Worm (Caenorhabditis elegans): ENCODE data around the gene K05B2.2.

DNA sequence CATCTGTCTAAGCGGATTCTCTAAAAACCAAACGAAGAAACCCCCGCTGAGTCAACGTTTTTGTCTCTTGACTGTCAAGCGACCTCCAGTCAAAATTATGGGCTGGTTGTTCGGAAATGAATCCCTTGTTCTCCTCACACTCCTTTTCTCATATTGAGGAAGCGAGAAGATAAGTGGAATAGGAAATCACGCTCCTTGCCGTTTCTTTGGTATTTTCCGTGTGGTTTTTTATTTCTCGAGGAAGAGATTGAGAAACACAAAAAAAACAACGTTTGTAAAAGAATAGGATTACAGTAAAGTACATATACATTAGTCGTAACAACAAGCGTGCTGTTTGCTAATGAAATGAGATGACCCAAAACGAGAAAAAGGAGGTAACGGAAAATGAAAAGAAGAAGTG, 29.0 kb upstream of the K05B2.2 start, which contains the start of gene tsp-14:
- TF ChIP-seq ztf-11 (tag; optimal IDR thresholded peaks at IDR 0.05) (no peak), bed-3 (GFP tag; optimal IDR thresholded peaks at IDR 0.05) (no peak), nhr-12 (tag; optimal IDR thresholded peaks at IDR 0.05) (no peak), nhr-28 (tag; optimal IDR thresholded peaks at IDR 0.05) (no peak), ham-2 (GFP tag; optimal IDR thresholded peaks at IDR 0.05) (no peak), mab-5 (tag; optimal IDR thresholded peaks at IDR 0.05) (no peak), unc-39 (tag; optimal IDR thresholded peaks at IDR 0.05) (no peak), snpc-4 (tag; optimal IDR thresholded peaks at IDR 0.05) (no peak), cnd-1 (tag; optimal IDR thresholded peaks at IDR 0.05) (no peak), unc-62 (GFP tag; optimal IDR thresholded peaks at IDR 0.05) (no peak), nhr-76 (tag; optimal IDR thresholded peaks at IDR 0.05) (no peak), nhr-237 (tag; optimal IDR thresholded peaks at IDR 0.05) (no peak)
